Worm (Caenorhabditis elegans) whole organism, midembryonic: ENCODE data around the gene coq-5.

Experiments
- T22C8.4 ChIP-seq: fragments of 200-800 bp; sonication (Bioruptor generic); IDR thresholded peaks from 2 replicates; pipeline ENCODE4 v1.3.6; 2022; ENCODE audit warnings: missing genetic modification characterization, missing compliant biosample characterization
- cog-1 ChIP-seq: sonication (generic microtip); optimal IDR thresholded peaks from 2 replicates; lab custom pipeline; 2016; ENCODE audit warnings: missing genetic modification characterization, missing compliant biosample characterization
- flt-1 ChIP-seq: fragments of 200-800 bp; sonication (Bioruptor generic); IDR thresholded peaks from 2 replicates; pipeline ENCODE4 v1.3.6; 2022; ENCODE audit warnings: missing genetic modification characterization, missing compliant biosample characterization
- tab-1 ChIP-seq: fragments of 200-800 bp; sonication (Bioruptor generic); IDR thresholded peaks from 2 replicates; pipeline ENCODE4 v1.3.6; 2022; ENCODE audit warnings: missing genetic modification characterization, missing compliant biosample characterization
- ztf-29 ChIP-seq: fragments of 200-800 bp; sonication (Bioruptor generic); IDR thresholded peaks from 2 replicates; pipeline ENCODE4 v1.3.6; 2022; ENCODE audit warnings: missing genetic modification reagents, missing genetic modification characterization, missing compliant biosample characterization

- TF ChIP-seq flt-1 (GFP tag; lab: Robert Waterston, UW), result no peak
- TF ChIP-seq T22C8.4 (GFP tag; lab: Robert Waterston, UW), result no peak
- TF ChIP-seq tab-1 (GFP tag; lab: Robert Waterston, UW), result no peak
- TF ChIP-seq ztf-29, result no peak
- TF ChIP-seq cog-1, result no peak
These were observed 2.8 kb downstream of the coq-5 start for ce11 chrIII:7855468-7855867.
